Worm (Caenorhabditis elegans) whole organism, L3 larva: ENCODE results near the gene Y49E10.27.

Experiments used
- ZK546.5 ChIP-seq: sonication (generic microtip); optimal IDR thresholded peaks from 2 replicates; lab custom pipeline; 2017; ENCODE audit warnings: missing biosample characterization, missing genetic modification characterization
- aly-2 ChIP-seq: fragments of 150-350 bp; optimal IDR thresholded peaks from 2 replicates; lab custom pipeline; 2014; ENCODE audit warnings: missing biosample characterization, missing genetic modification characterization
- ceh-16 ChIP-seq: sonication (generic microtip); optimal IDR thresholded peaks from 2 replicates; lab custom pipeline; 2017; ENCODE audit warnings: missing biosample characterization, missing genetic modification characterization
- ceh-82 ChIP-seq: fragments of 150-350 bp; optimal IDR thresholded peaks from 2 replicates; lab custom pipeline; 2014; ENCODE audit warnings: missing biosample characterization, missing genetic modification characterization
- ceh-9 ChIP-seq: sonication (generic microtip); optimal IDR thresholded peaks from 2 replicates; lab custom pipeline; 2018; ENCODE audit warnings: missing biosample characterization, missing genetic modification characterization
- egl-27 ChIP-seq: sonication (generic microtip); optimal IDR thresholded peaks from 4 replicates; lab custom pipeline; 2017; ENCODE audit warnings: missing biosample characterization, missing genetic modification reagents, missing genetic modification characterization
- egl-5 ChIP-seq: fragments of 150-350 bp; optimal IDR thresholded peaks from 2 replicates; lab custom pipeline; 2017; ENCODE audit warnings: missing biosample characterization, missing genetic modification reagents, missing genetic modification characterization, inconsistent platforms
- elt-2 ChIP-seq: sonication (generic microtip); optimal IDR thresholded peaks from 2 replicates; lab custom pipeline; 2016; ENCODE audit warnings: missing genetic modification reagents, mild to moderate bottlenecking, missing genetic modification characterization, missing compliant biosample characterization
- elt-3 ChIP-seq, 3 experiments: fragments of 150-350 bp in 1 of 3; sonication (generic microtip) in 2 of 3; optimal IDR thresholded peaks; 2 replicates in 2 of 3; 4 replicates in 1 of 3; lab custom pipeline; 2014 to 2017; ENCODE audit warnings: missing biosample characterization in 3 of 3, missing genetic modification characterization in 3 of 3
- eor-1 ChIP-seq, 2 experiments: fragments of 150-350 bp; optimal IDR thresholded peaks; 2 replicates each; lab custom pipeline; 2014 to 2018; ENCODE audit warnings: missing biosample characterization in 2 of 2, missing genetic modification characterization in 2 of 2
- fkh-2 ChIP-seq: fragments of 150-350 bp; optimal IDR thresholded peaks from 2 replicates; lab custom pipeline; 2014; ENCODE audit warnings: missing biosample characterization, missing genetic modification reagents, missing genetic modification characterization
- fos-1 ChIP-seq: fragments of 150-350 bp; optimal IDR thresholded peaks from 2 replicates; lab custom pipeline; 2014; ENCODE audit warnings: missing biosample characterization, missing genetic modification characterization
- hmg-11 ChIP-seq: sonication (generic microtip); optimal IDR thresholded peaks from 2 replicates; lab custom pipeline; 2016; ENCODE audit warnings: missing genetic modification characterization, missing compliant biosample characterization
- jun-1 ChIP-seq: fragments of 150-350 bp; optimal IDR thresholded peaks from 2 replicates; lab custom pipeline; 2014; ENCODE audit warnings: missing biosample characterization, missing genetic modification reagents, missing genetic modification characterization
- lin-39 ChIP-seq: fragments of 150-350 bp; optimal IDR thresholded peaks from 2 replicates; lab custom pipeline; 2018; ENCODE audit warnings: missing biosample characterization, missing genetic modification reagents, missing genetic modification characterization
- lsy-12 ChIP-seq: sonication (generic microtip); optimal IDR thresholded peaks from 2 replicates; lab custom pipeline; 2016; ENCODE audit warnings: mild to moderate bottlenecking, missing genetic modification characterization, missing compliant biosample characterization
- mml-1 ChIP-seq: fragments of 150-350 bp; sonication (generic microtip); optimal IDR thresholded peaks from 3 replicates; lab custom pipeline; 2014; ENCODE audit warnings: missing biosample characterization, missing genetic modification characterization
- nfya-1 ChIP-seq: sonication (generic microtip); optimal IDR thresholded peaks from 2 replicates; lab custom pipeline; 2017; ENCODE audit warnings: missing genetic modification characterization, mild to moderate bottlenecking, missing compliant biosample characterization, antibody characterized with exemption, moderate library complexity; ENCODE audit not compliant: insufficient read depth
- nhr-11 ChIP-seq: fragments of 150-350 bp; optimal IDR thresholded peaks from 2 replicates; lab custom pipeline; 2014; ENCODE audit warnings: missing biosample characterization, missing genetic modification characterization
- nhr-12 ChIP-seq: fragments of 150-350 bp; optimal IDR thresholded peaks from 2 replicates; lab custom pipeline; 2014; ENCODE audit warnings: missing biosample characterization, missing genetic modification characterization
- nhr-237 ChIP-seq: fragments of 150-350 bp; optimal IDR thresholded peaks from 2 replicates; lab custom pipeline; 2014; ENCODE audit warnings: missing biosample characterization, missing genetic modification characterization
- nhr-43 ChIP-seq: sonication (generic microtip); optimal IDR thresholded peaks from 2 replicates; lab custom pipeline; 2016; ENCODE audit warnings: mild to moderate bottlenecking, missing genetic modification characterization, missing compliant biosample characterization; ENCODE audit not compliant: poor library complexity, severe bottlenecking
- nhr-67 ChIP-seq: fragments of 150-350 bp; optimal IDR thresholded peaks from 2 replicates; lab custom pipeline; 2014; ENCODE audit warnings: missing biosample characterization, missing genetic modification characterization
- nhr-76 ChIP-seq: fragments of 150-350 bp; sonication (generic microtip); optimal IDR thresholded peaks from 5 replicates; lab custom pipeline; 2014; ENCODE audit warnings: missing biosample characterization, missing genetic modification characterization
- nhr-77 ChIP-seq: fragments of 150-350 bp; optimal IDR thresholded peaks from 2 replicates; lab custom pipeline; 2014; ENCODE audit warnings: missing biosample characterization, missing genetic modification characterization
- pqm-1 ChIP-seq: fragments of 150-350 bp; optimal IDR thresholded peaks from 2 replicates; lab custom pipeline; 2017; ENCODE audit warnings: missing biosample characterization, missing genetic modification characterization, inconsistent platforms
- sea-2 ChIP-seq: fragments of 150-350 bp; sonication (generic microtip); optimal IDR thresholded peaks from 4 replicates; lab custom pipeline; 2014; ENCODE audit warnings: missing biosample characterization, missing genetic modification reagents, missing genetic modification characterization
- skn-1 ChIP-seq: fragments of 150-350 bp; optimal IDR thresholded peaks from 2 replicates; lab custom pipeline; 2014; ENCODE audit warnings: missing biosample characterization, missing genetic modification characterization
- tbx-2 ChIP-seq: sonication (generic microtip); optimal IDR thresholded peaks from 2 replicates; lab custom pipeline; 2016; ENCODE audit warnings: mild to moderate bottlenecking, missing genetic modification characterization, missing compliant biosample characterization
- zag-1 ChIP-seq: fragments of 150-350 bp; optimal IDR thresholded peaks from 2 replicates; lab custom pipeline; 2014; ENCODE audit warnings: missing biosample characterization, missing genetic modification characterization
- ztf-11 ChIP-seq: fragments of 150-350 bp; optimal IDR thresholded peaks from 2 replicates; lab custom pipeline; 2014; ENCODE audit warnings: missing biosample characterization, missing genetic modification characterization

The Y49E10.27 gene

DNA sequence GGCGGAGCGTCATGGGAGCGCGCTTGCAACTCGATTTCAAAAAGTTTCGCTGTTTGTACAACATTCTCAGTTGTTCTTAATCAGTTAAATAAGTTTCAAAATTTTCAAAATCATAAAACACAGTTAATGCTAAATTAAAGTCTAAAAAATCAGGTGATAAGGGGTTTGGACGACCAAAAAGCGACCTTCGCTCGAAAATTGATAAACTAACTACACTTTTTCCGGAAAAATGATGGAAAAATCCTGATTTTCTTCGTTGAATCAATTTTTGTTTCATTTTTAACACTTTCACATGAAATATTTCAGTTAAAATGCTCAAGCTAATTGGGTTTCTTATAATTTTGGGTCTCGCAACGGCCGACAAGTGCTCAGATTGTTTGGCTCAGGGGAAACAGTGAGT lies 4.0 kb upstream of the Y49E10.27 start, which contains the start of gene Y49E10.16:
Y49E10.16 (plus strand) TSS at position 301 of the 400 bp plus-strand sequence.
- TF ChIP-seq elt-2 (tag; lab: Kevin White, UChicago) (peak; percentile 30), eor-1 (tag; optimal IDR thresholded peaks at IDR 0.05; lab: Kevin White, UChicago) (no peak), pqm-1 (peak; percentile 24), elt-3 (tag; optimal IDR thresholded peaks at IDR 0.05; lab: Kevin White, UChicago) (no peak), skn-1 (no peak)

- no peak for TF ChIP-seq eor-1 (tag; optimal IDR thresholded peaks at IDR 0.05; lab: Kevin White, UChicago)
- TF ChIP-seq nhr-67 (tag; lab: Kevin White, UChicago) = no peak
- TF ChIP-seq aly-2 (tag; lab: Kevin White, UChicago) = no peak
- TF ChIP-seq ceh-82 (tag; lab: Kevin White, UChicago) = no peak
Measured at ce11 chrIII:12436215-12436614, 2.0 kb downstream of the Y49E10.27 start, which contains the start of gene fbxa-218. fbxa-218 (plus strand) TSS chrIII:12436515.

ce11 chrIII:12437020-12437419 lies 2.8 kb downstream of the Y49E10.27 start:
- no peak for TF ChIP-seq ztf-11
- TF ChIP-seq nhr-67 (tag; lab: Kevin White, UChicago) = no peak
- no peak for TF ChIP-seq ceh-82 (tag; lab: Kevin White, UChicago)
- TF ChIP-seq nhr-77 = no peak
- TF ChIP-seq egl-5 (tag; lab: Kevin White, UChicago) = no peak
- TF ChIP-seq nhr-12 (tag; lab: Kevin White, UChicago) = no peak
- TF ChIP-seq eor-1 (tag; optimal IDR thresholded peaks at IDR 0.05; lab: Kevin White, UChicago) = no peak
- TF ChIP-seq lin-39 (tag; lab: Kevin White, UChicago) = no peak
- no peak for TF ChIP-seq nhr-11 (tag; lab: Kevin White, UChicago)
- TF ChIP-seq tbx-2 (tag; lab: Kevin White, UChicago) = no peak
- no peak for TF ChIP-seq sea-2
- no peak for TF ChIP-seq aly-2 (tag; lab: Kevin White, UChicago)
- no peak for TF ChIP-seq egl-27
- TF ChIP-seq elt-3 (tag; optimal IDR thresholded peaks at IDR 0.05; lab: Kevin White, UChicago) = no peak
- no peak for TF ChIP-seq mml-1 (tag; lab: Kevin White, UChicago)
- no peak for TF ChIP-seq fos-1 (tag; lab: Kevin White, UChicago)
- no peak for TF ChIP-seq ZK546.5 (tag; lab: Kevin White, UChicago)

- TF ChIP-seq ceh-9 (tag; lab: Kevin White, UChicago) (no peak), ceh-16 (tag; lab: Kevin White, UChicago) (no peak), ceh-82 (tag; lab: Kevin White, UChicago) (no peak), nhr-43 (tag; lab: Kevin White, UChicago) (no peak), lsy-12 (no peak), aly-2 (tag; lab: Kevin White, UChicago) (no peak), nhr-237 (tag; lab: Kevin White, UChicago) (no peak), elt-3 (tag; optimal IDR thresholded peaks at IDR 0.05; lab: Kevin White, UChicago) (no peak), hmg-11 (no peak), nhr-76 (no peak), jun-1 (no peak)
- TF ChIP-seq, all 47 proteins: peak for 0
Measured at ce11 chrIII:12439056-12439455, 4.9 kb downstream of the Y49E10.27 start.

- TF ChIP-seq elt-2 (tag; lab: Kevin White, UChicago) (no peak), zag-1 (tag; lab: Kevin White, UChicago) (no peak), fkh-2 (tag; lab: Kevin White, UChicago) (no peak), jun-1 (no peak), elt-3 (tag; optimal IDR thresholded peaks at IDR 0.05; lab: Kevin White, UChicago) (no peak), nfya-1 (tag; lab: Kevin White, UChicago) (peak; percentile 80), egl-5 (tag; lab: Kevin White, UChicago) (no peak)
- TF ChIP-seq, all 47 proteins: peak for 1
Measured at ce11 chrIII:12443880-12444279, 9.7 kb downstream of the Y49E10.27 start.

ce11 chrIII:12445223-12445622 lies 11.0 kb downstream of the Y49E10.27 start:
- TF ChIP-seq pqm-1 (no peak), elt-2 (tag; lab: Kevin White, UChicago) (peak; percentile 92)
- TF ChIP-seq, all 47 proteins: peak for 1
